Fruit fly (Drosophila melanogaster): ENCODE results near the gene Claspin.

- TF ChIP-seq eg (GFP tag; IDR thresholded peaks at IDR 0.05) (no peak), CG6792 (GFP tag; optimal IDR thresholded peaks at IDR 0.05) (no peak), Eip93F (GFP tag; optimal IDR thresholded peaks at IDR 0.05) (no peak), dsx (GFP tag; optimal IDR thresholded peaks at IDR 0.05; ENCODE audit: poor library complexity, severe bottlenecking) (no peak)
These were observed 41.8 kb downstream of the Claspin start for dm6 chr3L:4354898-4355627.

Data from whole organism, prepupa.